ENCODE assay signal across 5 worm cellular contexts in genomic region chrV:13789362-13789761, ce11.
TF ChIP-seq lines count a peak whose summit lies in the region.

No protein-coding gene starts in this region.

TF ChIP-seq in whole organism, L1 larva, 84 proteins besides CTCF, POLR2A, EP300 and RAD21 (continues in another document):
- TF ChIP-seq F16B12.6 (tag; optimal IDR thresholded peaks at IDR 0.05; lab: Kevin White, UChicago): peak; percentile 19
- TF ChIP-seq dpl-1 (GFP tag; optimal IDR thresholded peaks at IDR 0.05; lab: Kevin White, UChicago): peak; percentile 30 to 76 (median 65)
- no peak for TF ChIP-seq unc-62 (GFP tag; optimal IDR thresholded peaks at IDR 0.05; lab: Kevin White, UChicago)
- peak; percentile 39 for TF ChIP-seq snpc-4 (tag; optimal IDR thresholded peaks at IDR 0.05; lab: Kevin White, UChicago)
- TF ChIP-seq lin-35 (GFP tag; optimal IDR thresholded peaks at IDR 0.05; lab: Kevin White, UChicago): peak; percentile 79 to 80
- peak; percentile 90 for TF ChIP-seq nhr-20 (tag; optimal IDR thresholded peaks at IDR 0.05; lab: Kevin White, UChicago)
- TF ChIP-seq hlh-4 (tag; optimal IDR thresholded peaks at IDR 0.05; lab: Kevin White, UChicago): no peak
- TF ChIP-seq nhr-47 (tag; optimal IDR thresholded peaks at IDR 0.05; lab: Kevin White, UChicago): peak; percentile 83
- TF ChIP-seq nhr-12 (tag; optimal IDR thresholded peaks at IDR 0.05; lab: Kevin White, UChicago): no peak
- TF ChIP-seq zip-4 (GFP tag; optimal IDR thresholded peaks at IDR 0.05; lab: Kevin White, UChicago): peak; percentile 16
- peak; percentile 49 for TF ChIP-seq lin-39 (tag; optimal IDR thresholded peaks at IDR 0.05; lab: Kevin White, UChicago)
- TF ChIP-seq tbx-2 (tag; optimal IDR thresholded peaks at IDR 0.05; lab: Kevin White, UChicago): peak; percentile 87
- no peak for TF ChIP-seq C04F5.9 (tag; optimal IDR thresholded peaks at IDR 0.05; lab: Kevin White, UChicago)
- TF ChIP-seq lin-14 (GFP tag; optimal IDR thresholded peaks at IDR 0.05; lab: Kevin White, UChicago): peak; percentile 98
- TF ChIP-seq nhr-76 (tag; optimal IDR thresholded peaks at IDR 0.05; lab: Kevin White, UChicago): no peak
- TF ChIP-seq fkh-4 (tag; optimal IDR thresholded peaks at IDR 0.05; lab: Kevin White, UChicago; ENCODE audit: borderline replicate concordance): no peak
- peak; percentile 29 for TF ChIP-seq pqm-1 (tag; optimal IDR thresholded peaks at IDR 0.05; lab: Kevin White, UChicago)
- peak; percentile 95 for TF ChIP-seq nhr-71 (tag; optimal IDR thresholded peaks at IDR 0.05; lab: Kevin White, UChicago)

TF ChIP-seq in whole organism, L3 larva, 47 proteins besides CTCF, POLR2A, EP300 and RAD21 (continues in another document):
- no peak for TF ChIP-seq ztf-4 (tag; optimal IDR thresholded peaks at IDR 0.05; lab: Kevin White, UChicago)
- TF ChIP-seq nhr-23 (tag; optimal IDR thresholded peaks at IDR 0.05; lab: Kevin White, UChicago): peak; percentile 81
- no peak for TF ChIP-seq nhr-12 (tag; optimal IDR thresholded peaks at IDR 0.05; lab: Kevin White, UChicago)
- peak; percentile 95 for TF ChIP-seq nfya-1 (tag; optimal IDR thresholded peaks at IDR 0.05; lab: Kevin White, UChicago; ENCODE audit: insufficient read depth)
- TF ChIP-seq fos-1 (tag; optimal IDR thresholded peaks at IDR 0.05; lab: Kevin White, UChicago): peak; percentile 0
- peak; percentile 50 for TF ChIP-seq ceh-82 (tag; optimal IDR thresholded peaks at IDR 0.05; lab: Kevin White, UChicago)
- TF ChIP-seq snpc-4 (tag; optimal IDR thresholded peaks at IDR 0.05; lab: Kevin White, UChicago): peak; percentile 71
- no peak for TF ChIP-seq ZK546.5 (tag; optimal IDR thresholded peaks at IDR 0.05; lab: Kevin White, UChicago)
- TF ChIP-seq mml-1 (tag; optimal IDR thresholded peaks at IDR 0.05; lab: Kevin White, UChicago): no peak
- no peak for TF ChIP-seq sea-2 (GFP tag; optimal IDR thresholded peaks at IDR 0.05; lab: Kevin White, UChicago)
- TF ChIP-seq ceh-9 (tag; optimal IDR thresholded peaks at IDR 0.05; lab: Kevin White, UChicago): no peak
- TF ChIP-seq nhr-76 (tag; optimal IDR thresholded peaks at IDR 0.05; lab: Kevin White, UChicago): no peak
- TF ChIP-seq egl-5 (tag; optimal IDR thresholded peaks at IDR 0.05; lab: Kevin White, UChicago): peak; percentile 80
- TF ChIP-seq ztf-11 (tag; optimal IDR thresholded peaks at IDR 0.05; lab: Kevin White, UChicago): no peak
- peak; percentile 79 for TF ChIP-seq pqm-1 (tag; optimal IDR thresholded peaks at IDR 0.05; lab: Kevin White, UChicago)
- peak; percentile 29 for TF ChIP-seq skn-1 (tag; optimal IDR thresholded peaks at IDR 0.05; lab: Kevin White, UChicago)
- TF ChIP-seq ceh-16 (tag; optimal IDR thresholded peaks at IDR 0.05; lab: Kevin White, UChicago): no peak
- TF ChIP-seq lsy-12 (tag; optimal IDR thresholded peaks at IDR 0.05; lab: Kevin White, UChicago): peak; percentile 81
- TF ChIP-seq nhr-11 (tag; optimal IDR thresholded peaks at IDR 0.05; lab: Kevin White, UChicago): peak; percentile 91

TF ChIP-seq in whole organism, early embryonic, 17 proteins besides CTCF, POLR2A, EP300 and RAD21:
- TF ChIP-seq ceh-36 (tag; optimal IDR thresholded peaks at IDR 0.05; lab: Kevin White, UChicago): no peak
- peak; percentile 9 for TF ChIP-seq tra-4 (tag; optimal IDR thresholded peaks at IDR 0.05; lab: Kevin White, UChicago)
- TF ChIP-seq tbx-11 (GFP tag; IDR thresholded peaks at IDR 0.05; lab: Robert Waterston, UW): no peak
- no peak for TF ChIP-seq hmbx-1 (tag; optimal IDR thresholded peaks at IDR 0.05; lab: Kevin White, UChicago)
- TF ChIP-seq aly-1 (tag; optimal IDR thresholded peaks at IDR 0.05; lab: Kevin White, UChicago): no peak
- TF ChIP-seq ets-7 (tag; optimal IDR thresholded peaks at IDR 0.05; lab: Kevin White, UChicago): peak; percentile 27
- TF ChIP-seq hmg-4 (GFP tag; optimal IDR thresholded peaks at IDR 0.05; lab: Kevin White, UChicago): peak; percentile 79
- no peak for TF ChIP-seq F13C5.2 (tag; optimal IDR thresholded peaks at IDR 0.05; lab: Kevin White, UChicago)
- TF ChIP-seq tbx-37 (GFP tag; conservative IDR thresholded peaks at IDR 0.05; lab: Robert Waterston, UW): peak; percentile 2; the same call in 1 of the 2 replicates

TF ChIP-seq in whole organism, midembryonic, 9 proteins besides CTCF, POLR2A, EP300 and RAD21:
- peak; percentile 55; the same call in 1 of the 2 replicates for TF ChIP-seq T22C8.4 (GFP tag; IDR thresholded peaks at IDR 0.05; lab: Robert Waterston, UW)
- 0 out of 2 replicates have a peak, but pooled peaks have one; percentile 26 for TF ChIP-seq ztf-23 (GFP tag; IDR thresholded peaks at IDR 0.05; lab: Robert Waterston, UW)
- no peak for TF ChIP-seq klf-2 (GFP tag; conservative IDR thresholded peaks at IDR 0.05; lab: Robert Waterston, UW)
- TF ChIP-seq cog-1 (tag; optimal IDR thresholded peaks at IDR 0.05; lab: Kevin White, UChicago): peak; percentile 82
- TF ChIP-seq ref-1 (GFP tag; conservative IDR thresholded peaks at IDR 0.05; lab: Robert Waterston, UW): no peak
- TF ChIP-seq flt-1 (GFP tag; IDR thresholded peaks at IDR 0.05; lab: Robert Waterston, UW): peak; percentile 73
TF ChIP-seq in whole organism, midembryonic: peak in this region for 4.

TF ChIP-seq in whole organism, young adult, 124 proteins besides CTCF, POLR2A, EP300 and RAD21 (continues in another document):
- TF ChIP-seq dox-1 (GFP tag; IDR thresholded peaks at IDR 0.05; lab: Robert Waterston, UW) (peak; percentile 79), unc-62 (GFP tag; optimal IDR thresholded peaks at IDR 0.05; lab: Kevin White, UChicago) (peak; percentile 44), cebp-1 (GFP tag; IDR thresholded peaks at IDR 0.05; lab: Robert Waterston, UW) (peak; percentile 72; the same call in 1 of the 2 replicates), cebp-1 (tag; optimal IDR thresholded peaks at IDR 0.05; lab: Kevin White, UChicago) (peak; percentile 88), K11D2.4 (GFP tag; IDR thresholded peaks at IDR 0.05; lab: Robert Waterston, UW) (0 out of 2 replicates have a peak, but pooled peaks have one; percentile 27), sdz-38 (tag; optimal IDR thresholded peaks at IDR 0.05; lab: Kevin White, UChicago) (no peak), ceh-100 (GFP tag; IDR thresholded peaks at IDR 0.05; lab: Robert Waterston, UW) (peak; percentile 25; the same call in 1 of the 2 replicates), ama-1 (optimal IDR thresholded peaks at IDR 0.05; lab: Kevin White, UChicago) (peak; percentile 12), ama-1 (GFP tag; optimal IDR thresholded peaks at IDR 0.05; lab: Kevin White, UChicago) (no peak), fkh-3 (tag; optimal IDR thresholded peaks at IDR 0.05; lab: Kevin White, UChicago) (no peak), tbp1 (GFP tag; optimal IDR thresholded peaks at IDR 0.05; lab: Kevin White, UChicago) (peak; percentile 22), cebp-2 (GFP tag; IDR thresholded peaks at IDR 0.05; lab: Robert Waterston, UW) (no peak), somi-1 (GFP tag; optimal IDR thresholded peaks at IDR 0.05; lab: Kevin White, UChicago) (peak; percentile 20), zfh-2 (GFP tag; conservative IDR thresholded peaks at IDR 0.05; lab: Robert Waterston, UW) (peak; percentile 85), lin-40 (tag; optimal IDR thresholded peaks at IDR 0.05; lab: Kevin White, UChicago) (peak; percentile 62), nhr-80 (tag; optimal IDR thresholded peaks at IDR 0.05; lab: Kevin White, UChicago) (peak; percentile 93), ceh-27 (GFP tag; optimal IDR thresholded peaks at IDR 0.05; lab: Kevin White, UChicago) (peak; percentile 76), snpc-1.1 (tag; optimal IDR thresholded peaks at IDR 0.05; lab: Kevin White, UChicago; ENCODE audit: insufficient read depth) (no peak), hmg-1.2 (GFP tag; IDR thresholded peaks at IDR 0.05; lab: Robert Waterston, UW) (peak; percentile 59; the same call in 1 of the 2 replicates), him-1 (tag; optimal IDR thresholded peaks at IDR 0.05; lab: Kevin White, UChicago) (no peak), die-1 (tag; optimal IDR thresholded peaks at IDR 0.05; lab: Kevin White, UChicago) (no peak), nhr-90 (tag; optimal IDR thresholded peaks at IDR 0.05; lab: Kevin White, UChicago) (peak; percentile 23), athp-1 (tag; optimal IDR thresholded peaks at IDR 0.05; lab: Kevin White, UChicago) (peak; percentile 1), tlf-1 (GFP tag; optimal IDR thresholded peaks at IDR 0.05; lab: Kevin White, UChicago) (peak; percentile 26), ZK185.1 (tag; optimal IDR thresholded peaks at IDR 0.05; lab: Kevin White, UChicago; ENCODE audit: poor library complexity, severe bottlenecking) (peak; percentile 7), attf-5 (GFP tag; optimal IDR thresholded peaks at IDR 0.05; lab: Kevin White, UChicago) (peak; percentile 93), lin-26 (GFP tag; IDR thresholded peaks at IDR 0.05; lab: Robert Waterston, UW) (no peak; the same call in 1 of the 2 replicates), madf-10 (tag; optimal IDR thresholded peaks at IDR 0.05; lab: Kevin White, UChicago) (peak; percentile 61), mcd-1 (GFP tag; IDR thresholded peaks at IDR 0.05; lab: Robert Waterston, UW) (peak; percentile 79), nhr-27 (tag; optimal IDR thresholded peaks at IDR 0.05; lab: Kevin White, UChicago) (no peak), ztf-18 (tag; optimal IDR thresholded peaks at IDR 0.05; lab: Kevin White, UChicago) (peak; percentile 48), ceh-58 (GFP tag; IDR thresholded peaks at IDR 0.05; lab: Robert Waterston, UW) (no peak), ztf-3 (GFP tag; optimal IDR thresholded peaks at IDR 0.05; lab: Kevin White, UChicago) (no peak), let-526 (GFP tag; IDR thresholded peaks at IDR 0.05; lab: Robert Waterston, UW) (peak; percentile 61; the same call in 1 of the 2 replicates), F23B12.7 (tag; optimal IDR thresholded peaks at IDR 0.05; lab: Kevin White, UChicago; ENCODE audit: insufficient read depth) (peak; percentile 70), ccch-3 (GFP tag; optimal IDR thresholded peaks at IDR 0.05; lab: Kevin White, UChicago) (no peak), nfya-2 (GFP tag; IDR thresholded peaks at IDR 0.05; lab: Robert Waterston, UW) (no peak), bed-1 (GFP tag; IDR thresholded peaks at IDR 0.05; lab: Robert Waterston, UW) (no peak), rcor-1 (GFP tag; IDR thresholded peaks at IDR 0.05; lab: Robert Waterston, UW) (peak; percentile 24; the same call in 1 of the 2 replicates), K12H6.12 (tag; optimal IDR thresholded peaks at IDR 0.05; lab: Kevin White, UChicago) (peak; percentile 84), unc-130 (GFP tag; optimal IDR thresholded peaks at IDR 0.05; lab: Kevin White, UChicago) (no peak), Y56A3A.18 (GFP tag; IDR thresholded peaks at IDR 0.05; lab: Robert Waterston, UW) (0 out of 2 replicates have a peak, but pooled peaks have one; percentile 51), lin-54 (GFP tag; optimal IDR thresholded peaks at IDR 0.05; lab: Kevin White, UChicago) (peak; percentile 51), B0336.3 (GFP tag; IDR thresholded peaks at IDR 0.05; lab: Robert Waterston, UW) (peak; percentile 39; the same call in 1 of the 2 replicates)

Comparison
In these comparisons a context has a peak if more than half of its experiments do, and no peak if none do; other contexts are left out.
1. Of the 8 proteins assayed by ChIP-seq in both whole organism, young adult and whole organism, L1 larva: peak only in whole organism, young adult: unc-62; only in whole organism, L1 larva: efl-1 and unc-130; in both: dpl-1, nhr-90 and snpc-4; in neither: 0; mixed calls (peak in some experiments, not most) for 2.